Fruit fly (Drosophila melanogaster): ENCODE results near the gene peng.

The peng gene

DNA sequence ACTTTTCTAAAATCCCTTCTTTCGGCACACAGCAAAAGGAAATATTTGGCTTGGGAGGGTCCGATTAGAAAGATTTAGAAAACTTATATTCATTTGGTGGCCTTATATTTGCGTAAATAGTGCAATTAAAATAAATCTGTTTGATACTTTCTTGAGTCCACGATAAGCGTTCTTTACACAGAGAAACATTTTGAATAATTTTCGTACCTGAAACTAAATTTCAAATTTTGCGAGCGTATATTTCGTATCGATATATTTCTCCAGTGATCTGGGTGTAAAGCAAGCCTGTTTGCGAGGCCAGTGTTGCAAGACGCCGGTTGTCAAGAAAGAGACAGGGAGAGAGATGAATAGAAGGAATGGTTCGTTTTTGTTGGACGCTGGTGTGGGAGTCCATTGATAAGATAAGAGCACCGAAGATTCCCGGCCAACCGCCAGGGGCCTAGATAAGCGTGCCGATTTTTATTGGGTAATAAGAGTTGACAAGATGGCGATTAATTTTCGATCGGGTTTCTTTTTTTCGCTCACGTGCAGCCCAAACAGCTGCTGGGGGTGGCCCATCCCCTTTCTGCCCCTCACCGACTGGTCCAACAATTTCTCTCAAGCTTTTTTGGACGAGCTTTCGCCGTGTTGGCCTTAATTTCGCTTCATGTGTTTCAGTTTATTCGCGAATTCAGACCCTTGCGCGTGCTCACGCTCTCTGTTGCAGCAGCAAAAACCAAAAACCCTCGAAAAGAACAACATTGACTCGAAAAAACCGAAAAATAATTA is 24.2 kb upstream of the peng start, which contains the start of gene slgA (continued):
- TF ChIP-seq Abd-B (GFP tag; optimal IDR thresholded peaks at IDR 0.05): no peak

DNA sequence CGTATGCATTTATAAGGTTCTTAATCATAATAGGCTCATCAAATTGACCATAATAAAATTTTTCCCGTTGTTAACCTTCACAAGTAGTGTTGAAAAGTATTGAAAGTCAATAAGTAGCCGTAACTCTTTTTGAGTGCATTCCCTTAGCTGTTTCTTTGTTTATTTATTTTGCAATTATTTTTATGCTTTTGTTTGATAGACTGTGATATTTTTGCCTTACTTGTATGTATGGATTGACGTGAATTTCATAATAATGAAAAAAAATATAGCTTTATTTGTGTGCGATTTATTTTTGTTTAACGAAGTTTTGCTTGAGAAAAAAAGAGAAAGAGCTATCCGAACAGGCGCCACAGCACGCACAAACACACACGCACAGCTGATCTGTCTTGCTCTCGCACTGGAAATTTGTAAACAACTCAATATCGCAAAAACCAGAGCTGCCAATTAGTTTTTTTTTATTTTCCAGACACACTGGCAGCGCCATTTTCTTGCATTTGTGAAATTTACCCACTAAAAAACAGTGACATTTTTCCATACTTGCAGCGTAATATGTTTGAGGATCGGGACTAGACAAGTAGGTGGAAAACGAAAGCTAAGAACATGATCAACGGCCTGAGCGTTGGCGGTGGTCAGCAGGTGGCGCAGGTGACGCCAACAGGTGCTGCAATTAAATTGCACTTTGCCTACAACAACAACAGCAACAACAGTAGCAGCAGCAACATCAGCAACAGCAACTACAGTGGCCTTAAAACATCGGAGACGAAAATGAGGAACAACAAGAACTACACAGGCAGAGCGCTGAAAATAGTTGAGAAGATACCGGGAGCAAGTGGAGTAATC is 19.7 kb upstream of the peng start:
- TF ChIP-seq rgr (GFP tag; optimal IDR thresholded peaks at IDR 0.05) (peak; percentile 1), tai (GFP tag; optimal IDR thresholded peaks at IDR 0.05) (peak; percentile 28), HLH106 (tag; optimal IDR thresholded peaks at IDR 0.05) (no peak), h (GFP tag; optimal IDR thresholded peaks at IDR 0.05) (no peak), OdsH (GFP tag; optimal IDR thresholded peaks at IDR 0.05) (peak; percentile 12), Rel (GFP tag; optimal IDR thresholded peaks at IDR 0.05) (no peak), Rel (tag; optimal IDR thresholded peaks at IDR 0.05) (peak; percentile 83), Abd-B (GFP tag; optimal IDR thresholded peaks at IDR 0.05) (no peak), sage (GFP tag; optimal IDR thresholded peaks at IDR 0.05) (no peak)

DNA sequence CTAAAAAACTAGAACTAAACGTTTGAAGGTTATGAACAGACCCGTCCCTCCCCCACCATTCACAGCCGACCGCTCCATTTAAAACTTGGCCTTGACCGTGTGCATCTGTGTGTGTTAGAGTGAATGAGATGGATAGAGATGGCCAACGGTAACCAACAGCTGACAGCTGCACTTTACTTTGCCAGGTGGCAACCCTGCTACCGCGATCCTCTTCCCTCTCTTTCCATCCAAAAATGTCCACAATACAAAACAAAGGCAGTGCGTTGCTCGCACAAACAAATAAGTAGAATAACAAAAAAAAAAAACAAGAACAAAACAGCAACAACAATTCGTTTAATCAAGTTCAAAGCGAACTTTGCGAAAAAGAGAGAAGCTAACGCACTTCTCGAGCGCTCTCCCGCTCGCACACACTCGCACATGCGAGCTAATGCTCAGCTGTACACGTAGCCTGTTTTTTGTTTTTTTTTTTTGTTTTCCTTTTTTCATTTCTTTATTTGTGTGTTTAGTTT is 18.8 kb upstream of the peng start:
- TF ChIP-seq lola (GFP tag; optimal IDR thresholded peaks at IDR 0.05) (no peak), GATAd (GFP tag; optimal IDR thresholded peaks at IDR 0.05) (no peak), CG9705 (GFP tag; optimal IDR thresholded peaks at IDR 0.05) (no peak), OdsH (GFP tag; optimal IDR thresholded peaks at IDR 0.05) (peak; percentile 7), h (GFP tag; optimal IDR thresholded peaks at IDR 0.05) (peak; percentile 37), woc (GFP tag; optimal IDR thresholded peaks at IDR 0.05) (no peak), foxo (GFP tag; optimal IDR thresholded peaks at IDR 0.05) (no peak), Hnf4 (GFP tag; optimal IDR thresholded peaks at IDR 0.05) (no peak), Dfd (GFP tag; optimal IDR thresholded peaks at IDR 0.05) (no peak), dl (GFP tag; optimal IDR thresholded peaks at IDR 0.05; ENCODE audit: insufficient read depth in 1 of 2, partially characterized antibody in 2 of 2) (no peak), psq (GFP tag; optimal IDR thresholded peaks at IDR 0.05) (no peak), tai (GFP tag; optimal IDR thresholded peaks at IDR 0.05) (no peak), CrebA (GFP tag; optimal IDR thresholded peaks at IDR 0.05; ENCODE audit: borderline replicate concordance) (peak; percentile 90), Abd-B (GFP tag; optimal IDR thresholded peaks at IDR 0.05) (no peak), br (GFP tag; optimal IDR thresholded peaks at IDR 0.05) (peak; percentile 2), pan (optimal IDR thresholded peaks at IDR 0.05) (no peak), Hr83 (GFP tag; optimal IDR thresholded peaks at IDR 0.05; ENCODE audit: poor library complexity, severe bottlenecking) (peak; percentile 20), Mio (GFP tag; optimal IDR thresholded peaks at IDR 0.05) (no peak), dsf (GFP tag; optimal IDR thresholded peaks at IDR 0.05; ENCODE audit: borderline replicate concordance) (no peak), fru (GFP tag; optimal IDR thresholded peaks at IDR 0.05) (no peak), Rel (GFP tag; optimal IDR thresholded peaks at IDR 0.05) (no peak), Rel (tag; optimal IDR thresholded peaks at IDR 0.05) (peak; percentile 5), Dif (GFP tag; optimal IDR thresholded peaks at IDR 0.05; ENCODE audit: partially characterized antibody) (peak; percentile 26), sage (GFP tag; optimal IDR thresholded peaks at IDR 0.05) (no peak), HLH106 (tag; optimal IDR thresholded peaks at IDR 0.05) (no peak), jim (GFP tag; optimal IDR thresholded peaks at IDR 0.05) (peak; percentile 72), CG32264 (GFP tag; optimal IDR thresholded peaks at IDR 0.05) (no peak), Hr78 (GFP tag; optimal IDR thresholded peaks at IDR 0.05) (no peak), Myc (optimal IDR thresholded peaks at IDR 0.05) (no peak), rgr (GFP tag; optimal IDR thresholded peaks at IDR 0.05) (peak; percentile 4), N (GFP tag; optimal IDR thresholded peaks at IDR 0.05) (no peak)

DNA sequence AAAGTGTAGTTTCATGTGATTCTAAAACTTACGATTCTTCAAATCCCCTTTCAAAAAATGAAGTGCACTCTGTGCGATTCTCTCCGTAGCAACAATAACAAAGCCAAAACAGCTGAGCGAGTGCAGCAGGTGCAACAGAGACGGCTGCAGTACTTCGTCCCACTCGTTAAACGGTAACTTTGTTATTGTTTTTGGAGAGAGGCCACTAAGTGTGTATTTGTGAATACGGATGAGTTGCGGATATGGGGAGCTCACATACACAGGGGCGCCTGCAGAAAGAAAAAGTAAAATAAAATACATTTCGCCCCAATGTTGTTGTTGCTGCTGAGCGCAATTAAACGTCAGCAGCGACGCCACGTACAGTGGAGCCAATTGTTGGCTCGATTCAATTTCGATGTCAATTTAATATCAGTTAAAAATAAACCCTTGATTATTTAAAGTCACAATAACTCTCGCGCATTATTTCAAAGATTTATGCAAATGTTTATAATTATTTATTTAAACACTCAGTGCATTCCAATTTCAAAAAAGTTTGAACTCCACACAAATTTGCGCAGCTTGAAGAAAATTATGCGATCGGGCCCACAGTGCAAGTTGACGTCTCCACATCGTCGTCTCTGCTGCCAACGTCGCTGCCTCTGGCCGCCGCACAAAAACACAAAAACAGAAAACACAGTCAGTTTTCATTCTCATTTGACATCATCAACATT is 17.9 kb upstream of the peng start:
- TF ChIP-seq CrebA (GFP tag; optimal IDR thresholded peaks at IDR 0.05; ENCODE audit: borderline replicate concordance) (no peak), dmrt93B (GFP tag; optimal IDR thresholded peaks at IDR 0.05) (peak; percentile 98), pan (optimal IDR thresholded peaks at IDR 0.05) (no peak), Rel (GFP tag; optimal IDR thresholded peaks at IDR 0.05) (peak; percentile 94), Rel (tag; optimal IDR thresholded peaks at IDR 0.05) (peak; percentile 90), ey (GFP tag; optimal IDR thresholded peaks at IDR 0.05) (peak; percentile 98), CG9705 (GFP tag; optimal IDR thresholded peaks at IDR 0.05) (peak; percentile 99), CG32264 (GFP tag; optimal IDR thresholded peaks at IDR 0.05) (peak; percentile 91), sage (GFP tag; optimal IDR thresholded peaks at IDR 0.05) (peak; percentile 95), rgr (GFP tag; optimal IDR thresholded peaks at IDR 0.05) (peak; percentile 98), Dfd (GFP tag; optimal IDR thresholded peaks at IDR 0.05) (peak; percentile 83), Dif (GFP tag; optimal IDR thresholded peaks at IDR 0.05; ENCODE audit: partially characterized antibody) (peak; percentile 26), jim (GFP tag; optimal IDR thresholded peaks at IDR 0.05) (peak; percentile 23), Vsx2 (GFP tag; optimal IDR thresholded peaks at IDR 0.05; ENCODE audit: partially characterized antibody) (no peak), fru (GFP tag; optimal IDR thresholded peaks at IDR 0.05) (peak; percentile 99), dsf (GFP tag; optimal IDR thresholded peaks at IDR 0.05; ENCODE audit: borderline replicate concordance) (peak; percentile 78), foxo (GFP tag; optimal IDR thresholded peaks at IDR 0.05) (peak; percentile 84 to 99), dl (GFP tag; optimal IDR thresholded peaks at IDR 0.05; ENCODE audit: insufficient read depth in 1 of 2, partially characterized antibody in 2 of 2) (no peak), psq (GFP tag; optimal IDR thresholded peaks at IDR 0.05) (peak; percentile 95), N (GFP tag; optimal IDR thresholded peaks at IDR 0.05) (no peak), brk (GFP tag; optimal IDR thresholded peaks at IDR 0.05) (peak; percentile 92), Abd-B (GFP tag; optimal IDR thresholded peaks at IDR 0.05) (no peak), Hnf4 (GFP tag; optimal IDR thresholded peaks at IDR 0.05) (peak; percentile 96), Mio (GFP tag; optimal IDR thresholded peaks at IDR 0.05) (peak; percentile 80), woc (GFP tag; optimal IDR thresholded peaks at IDR 0.05) (peak; percentile 96), lola (GFP tag; optimal IDR thresholded peaks at IDR 0.05) (no peak)

All from whole organism, wandering third instar larva.